Worm (Caenorhabditis elegans) whole organism, L4 larva: ENCODE data around the gene C09E7.10.

ENCODE experiments used
- F49E8.2 ChIP-seq: sonication (generic microtip); optimal IDR thresholded peaks from 2 replicates; lab custom pipeline; 2016; ENCODE audit warnings: missing compliant biosample characterization, mild to moderate bottlenecking, missing genetic modification characterization, borderline replicate concordance
- T20F7.1 ChIP-seq: fragments of 200-800 bp; sonication (Bioruptor generic); optimal IDR thresholded peaks from 2 replicates; lab custom pipeline; 2018; ENCODE audit warnings: mild to moderate bottlenecking, missing genetic modification characterization, missing compliant biosample characterization
- Y105C5A.15 ChIP-seq: fragments of 200-800 bp; sonication (Bioruptor generic); IDR thresholded peaks from 2 replicates; pipeline ENCODE4 v1.3.6; 2022; ENCODE audit warnings: missing genetic modification characterization, missing compliant biosample characterization
- Y48G9A.11 ChIP-seq: fragments of 200-800 bp; sonication (Bioruptor generic); IDR thresholded peaks from 2 replicates; pipeline ENCODE4 v1.3.6; 2022; ENCODE audit warnings: missing genetic modification reagents, missing genetic modification characterization, missing compliant biosample characterization
- aha-1 ChIP-seq: fragments of 150-350 bp; peaks from one replicate; lab custom pipeline; 2014; ENCODE audit warnings: missing biosample characterization, missing genetic modification characterization
- aly-2 ChIP-seq: sonication (generic microtip); optimal IDR thresholded peaks from 2 replicates; lab custom pipeline; 2018; ENCODE audit warnings: missing biosample characterization, missing genetic modification characterization
- arid-1 ChIP-seq: fragments of 200-800 bp; sonication (Bioruptor generic); conservative IDR thresholded peaks from 2 replicates; pipeline ENCODE4 v1.3.6; 2022; ENCODE audit warnings: missing genetic modification reagents, missing genetic modification characterization, missing compliant biosample characterization
- ceh-28 ChIP-seq: fragments of 150-350 bp; optimal IDR thresholded peaks from 2 replicates; lab custom pipeline; 2014; ENCODE audit warnings: missing biosample characterization, missing genetic modification reagents, missing genetic modification characterization
- ceh-82 ChIP-seq: sonication (generic microtip); optimal IDR thresholded peaks from 2 replicates; lab custom pipeline; 2017; ENCODE audit warnings: missing biosample characterization, missing genetic modification characterization
- ctbp-1 ChIP-seq: fragments of 200-800 bp; sonication (Bioruptor generic); IDR thresholded peaks from 2 replicates; pipeline ENCODE4 v1.3.6; 2022; ENCODE audit warnings: missing genetic modification reagents, missing genetic modification characterization, missing compliant biosample characterization
- daf-16 ChIP-seq, 3 experiments: sonication (generic microtip); optimal IDR thresholded peaks; 2 replicates each; lab custom pipeline; 2016 to 2017; ENCODE audit warnings: missing genetic modification characterization in 3 of 3, missing genetic modification reagents in 3 of 3, mild to moderate bottlenecking in 2 of 3, missing compliant biosample characterization in 2 of 3, missing biosample characterization in 1 of 3, moderate library complexity in 1 of 3
- daf-19 ChIP-seq: fragments of 200-800 bp; sonication (Bioruptor generic); conservative IDR thresholded peaks from 2 replicates; pipeline ENCODE4 v1.3.6; 2022; ENCODE audit warnings: missing genetic modification characterization, missing compliant biosample characterization
- dpl-1 ChIP-seq: fragments of 150-350 bp; optimal IDR thresholded peaks from 2 replicates; lab custom pipeline; 2014; ENCODE audit warnings: missing biosample characterization, missing genetic modification reagents, missing genetic modification characterization
- fkh-10 ChIP-seq: fragments of 150-350 bp; optimal IDR thresholded peaks from 2 replicates; lab custom pipeline; 2014; ENCODE audit warnings: missing biosample characterization, missing genetic modification reagents, missing genetic modification characterization
- fos-1 ChIP-seq: fragments of 150-350 bp; optimal IDR thresholded peaks from 2 replicates; lab custom pipeline; 2014; ENCODE audit warnings: missing biosample characterization, missing genetic modification characterization
- jun-1 ChIP-seq: fragments of 150-350 bp; optimal IDR thresholded peaks from 2 replicates; lab custom pipeline; 2014; ENCODE audit warnings: missing biosample characterization, missing genetic modification reagents, missing genetic modification characterization
- lin-38 ChIP-seq: fragments of 200-800 bp; sonication (Bioruptor generic); IDR thresholded peaks from 2 replicates; pipeline ENCODE4 v1.3.6; 2022; ENCODE audit warnings: missing genetic modification reagents, missing genetic modification characterization, missing compliant biosample characterization
- nhr-102 ChIP-seq: sonication (generic microtip); optimal IDR thresholded peaks from 2 replicates; lab custom pipeline; 2016; ENCODE audit warnings: mild to moderate bottlenecking, missing genetic modification characterization, moderate library complexity, missing compliant biosample characterization
- nhr-48 ChIP-seq: sonication (generic microtip); optimal IDR thresholded peaks from 2 replicates; lab custom pipeline; 2016; ENCODE audit warnings: mild to moderate bottlenecking, missing genetic modification characterization, missing compliant biosample characterization
- nhr-6 ChIP-seq: fragments of 150-350 bp; optimal IDR thresholded peaks from 2 replicates; lab custom pipeline; 2014; ENCODE audit warnings: missing biosample characterization, missing genetic modification characterization
- nhr-76 ChIP-seq: fragments of 150-350 bp; optimal IDR thresholded peaks from 2 replicates; lab custom pipeline; 2014; ENCODE audit warnings: missing biosample characterization, missing genetic modification characterization
- pha-4 ChIP-seq, 2 experiments: fragments of 150-350 bp in 1 of 2; fragments of 200-800 bp in 1 of 2; sonication (Bioruptor generic) in 1 of 2; IDR thresholded peaks in 1 of 2; optimal IDR thresholded peaks in 1 of 2; 2 replicates each; pipeline versions ENCODE4 v1.3.6 to Lab custom; 2014 to 2022; ENCODE audit warnings: missing genetic modification characterization in 2 of 2, missing genetic modification reagents in 2 of 2, missing biosample characterization in 1 of 2, missing compliant biosample characterization in 1 of 2
- rbr-2 ChIP-seq: sonication (generic microtip); optimal IDR thresholded peaks from 2 replicates; lab custom pipeline; 2016; ENCODE audit warnings: missing genotype, missing genetic modification characterization, missing compliant biosample characterization
- set-16 ChIP-seq: fragments of 200-800 bp; sonication (Bioruptor generic); IDR thresholded peaks from 2 replicates; pipeline ENCODE4 v1.3.6; 2022; ENCODE audit warnings: missing genetic modification reagents, missing genetic modification characterization, missing compliant biosample characterization
- skn-1 ChIP-seq: fragments of 150-350 bp; optimal IDR thresholded peaks from 2 replicates; lab custom pipeline; 2014; ENCODE audit warnings: missing biosample characterization, missing genetic modification characterization
- snpc-4 ChIP-seq: fragments of 150-350 bp; optimal IDR thresholded peaks from 2 replicates; lab custom pipeline; 2014; ENCODE audit warnings: missing biosample characterization, missing genetic modification characterization
- spr-1 ChIP-seq: sonication (generic microtip); optimal IDR thresholded peaks from 2 replicates; lab custom pipeline; 2016; ENCODE audit warnings: mild to moderate bottlenecking, missing genetic modification characterization, missing compliant biosample characterization
- unc-62 ChIP-seq, 3 experiments: fragments of 150-350 bp in 1 of 3; sonication (generic microtip); optimal IDR thresholded peaks in 2 of 3; peaks in 1 of 3; 1 replicate in 1 of 3; 2 replicates in 2 of 3; lab custom pipeline; 2014 to 2017; ENCODE audit warnings: missing biosample characterization in 3 of 3, missing genetic modification characterization in 3 of 3, missing genetic modification reagents in 3 of 3, missing genotype in 1 of 3
- zfp-3 ChIP-seq: fragments of 200-800 bp; sonication (Bioruptor generic); conservative IDR thresholded peaks from 2 replicates; pipeline ENCODE4 v1.3.6; 2022; ENCODE audit warnings: missing genetic modification reagents, missing genetic modification characterization, missing compliant biosample characterization

C09E7.10 gene

DNA sequence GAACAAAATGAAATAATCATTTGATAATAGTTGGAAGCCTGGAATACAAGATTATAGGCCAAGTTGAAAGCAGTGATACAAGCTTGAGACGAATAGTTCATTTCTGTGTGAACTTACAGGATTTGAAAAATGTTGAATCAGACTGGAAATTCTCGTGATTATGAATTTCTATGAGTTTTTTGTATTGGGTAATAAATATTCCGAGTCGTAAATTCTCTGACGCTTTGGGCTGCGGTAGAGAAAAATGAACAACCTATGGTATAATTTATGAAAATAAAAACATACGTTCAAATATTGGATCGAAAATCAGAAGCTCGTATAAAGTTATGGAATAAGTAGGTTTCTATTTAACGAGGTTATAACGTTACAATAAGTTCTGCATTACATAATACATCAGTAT is 27.0 kb downstream of the C09E7.10 start, which contains the start of gene srb-11:
TSS of gene srb-11 (minus strand) at position 101 of the 400 bp plus-strand sequence.
- TF ChIP-seq nhr-6 (tag; lab: Kevin White, UChicago): no peak
- no peak for TF ChIP-seq arid-1
- TF ChIP-seq spr-1 (tag; lab: Kevin White, UChicago): no peak
- TF ChIP-seq nhr-76 (tag; lab: Kevin White, UChicago): no peak
- TF ChIP-seq dpl-1 (GFP tag; lab: Kevin White, UChicago): no peak
- TF ChIP-seq, all 104 proteins: peak for 0

DNA sequence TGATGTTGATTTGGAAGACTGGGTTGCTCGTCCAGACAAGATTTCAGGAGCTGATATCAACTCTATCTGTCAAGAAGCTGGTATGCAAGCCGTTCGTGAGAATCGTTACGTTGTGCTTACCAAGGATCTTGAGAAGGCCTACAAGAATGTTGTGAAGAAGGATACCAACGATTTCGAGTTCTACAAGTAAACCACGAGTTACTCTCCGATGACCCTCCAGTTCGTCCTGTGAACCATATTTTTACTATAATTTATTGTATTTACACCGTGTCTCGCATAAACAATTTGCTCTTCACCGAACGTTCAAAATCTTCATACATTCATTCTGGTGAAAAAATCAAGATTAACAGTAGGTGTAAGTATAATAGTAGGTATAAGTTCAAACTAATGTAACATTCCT is 28.9 kb downstream of the C09E7.10 start:
- TF ChIP-seq ceh-28 (tag; lab: Kevin White, UChicago): no peak
- no peak for TF ChIP-seq nhr-48
- no peak for TF ChIP-seq skn-1
- no peak for TF ChIP-seq lin-38 (GFP tag; lab: Robert Waterston, UW)
- TF ChIP-seq unc-62 (GFP tag; optimal IDR thresholded peaks at IDR 0.05 in 1 of 2; lab: Kevin White, UChicago): peak in 1 of 2 experiments; percentile 90
- TF ChIP-seq unc-62 (tag; optimal IDR thresholded peaks at IDR 0.05; lab: Kevin White, UChicago): no peak
- no peak for TF ChIP-seq nhr-102
- TF ChIP-seq aly-2: no peak
- TF ChIP-seq T20F7.1: no peak
- no peak for TF ChIP-seq daf-16 (GFP tag; optimal IDR thresholded peaks at IDR 0.05; lab: Kevin White, UChicago)
- no peak for TF ChIP-seq daf-16 (tag; optimal IDR thresholded peaks at IDR 0.05; lab: Kevin White, UChicago)

DNA sequence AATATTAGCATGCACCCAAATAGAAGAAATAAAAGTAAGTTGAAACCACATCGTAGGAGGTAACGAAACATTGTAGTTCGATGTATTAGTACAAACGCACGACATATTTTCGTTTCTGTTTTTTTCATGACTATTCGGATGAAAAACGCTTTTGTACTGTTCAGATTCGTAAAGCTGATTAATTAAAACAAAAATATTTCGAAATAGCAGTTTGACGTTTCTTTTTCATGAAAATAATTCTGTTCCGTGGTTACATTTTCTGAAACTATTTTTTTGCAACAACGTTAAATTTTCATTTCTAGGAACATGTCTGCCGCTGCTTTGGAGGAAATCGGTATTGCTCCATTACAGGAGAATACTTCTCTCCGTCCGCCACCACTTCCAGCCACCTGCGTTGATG is 30.4 kb downstream of the C09E7.10 start, which contains the start of gene rpt-3:
TSS of gene rpt-3 (plus strand) at position 301 of the 400 bp plus-strand sequence.
- TF ChIP-seq jun-1 (no peak), Y48G9A.11 (0 out of 2 replicates have a peak, but pooled peaks have one; percentile 11), F49E8.2 (tag; lab: Kevin White, UChicago) (no peak), snpc-4 (no peak), set-16 (GFP tag; lab: Robert Waterston, UW) (no peak), fos-1 (tag; lab: Kevin White, UChicago) (no peak), daf-19 (GFP tag; lab: Robert Waterston, UW) (no peak), pha-4 (GFP tag; IDR thresholded peaks at IDR 0.05; lab: Robert Waterston, UW) (peak; percentile 29; the same call in 1 of the 2 replicates), pha-4 (tag; optimal IDR thresholded peaks at IDR 0.05; lab: Kevin White, UChicago) (no peak), fkh-10 (no peak)

DNA sequence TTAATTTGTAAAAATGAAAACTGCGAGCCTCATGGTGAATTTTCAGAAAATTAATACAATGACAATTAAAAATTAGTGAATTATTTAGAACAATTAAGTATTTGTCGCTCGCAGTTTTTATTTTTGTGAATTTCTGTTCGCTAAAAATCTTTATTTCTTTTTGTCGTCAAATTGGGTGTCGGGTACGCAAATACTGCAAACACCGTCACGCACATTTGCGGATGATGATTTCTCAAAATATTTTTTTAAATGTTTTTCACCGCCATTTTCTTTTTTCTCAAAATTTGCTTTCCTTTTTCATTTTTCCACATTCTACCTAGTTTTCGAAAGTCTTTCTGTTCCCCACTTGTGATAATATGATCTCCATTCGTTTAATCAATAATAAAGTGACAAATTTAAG is 30.9 kb downstream of the C09E7.10 start:
- TF ChIP-seq dpl-1 (GFP tag; lab: Kevin White, UChicago): peak; percentile 63
- TF ChIP-seq pha-4 (GFP tag; IDR thresholded peaks at IDR 0.05; lab: Robert Waterston, UW): no peak
- TF ChIP-seq pha-4 (tag; optimal IDR thresholded peaks at IDR 0.05; lab: Kevin White, UChicago): no peak
- peak; percentile 24 for TF ChIP-seq rbr-2

DNA sequence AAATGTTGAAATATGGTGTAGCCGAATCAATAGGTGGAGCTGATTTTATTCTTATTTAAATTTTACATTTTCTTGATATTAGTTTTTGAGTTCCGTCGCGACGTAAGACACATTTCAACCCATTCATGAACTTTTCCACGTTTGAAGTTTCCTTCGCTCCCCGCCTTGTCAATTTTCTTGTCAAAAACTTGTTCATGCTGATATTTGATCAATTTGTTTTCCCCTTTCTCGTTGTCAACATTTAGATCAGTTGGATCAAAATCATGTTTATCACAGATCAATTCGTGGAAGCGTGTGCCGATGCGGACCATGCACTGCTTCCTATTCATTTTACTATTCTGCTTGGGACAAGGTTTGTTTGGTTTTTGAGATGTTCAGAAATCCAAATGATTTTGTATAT is 36.9 kb downstream of the C09E7.10 start, which contains the start of gene chtb-2:
TSS of gene chtb-2 (plus strand) at position 301 of the 400 bp plus-strand sequence.
- TF ChIP-seq ceh-82 (tag; lab: Kevin White, UChicago) (no peak), ctbp-1 (GFP tag; lab: Robert Waterston, UW) (no peak), dpl-1 (GFP tag; lab: Kevin White, UChicago) (no peak), aha-1 (tag; lab: Kevin White, UChicago) (no peak)
- TF ChIP-seq, all 104 proteins: peak for 0

DNA sequence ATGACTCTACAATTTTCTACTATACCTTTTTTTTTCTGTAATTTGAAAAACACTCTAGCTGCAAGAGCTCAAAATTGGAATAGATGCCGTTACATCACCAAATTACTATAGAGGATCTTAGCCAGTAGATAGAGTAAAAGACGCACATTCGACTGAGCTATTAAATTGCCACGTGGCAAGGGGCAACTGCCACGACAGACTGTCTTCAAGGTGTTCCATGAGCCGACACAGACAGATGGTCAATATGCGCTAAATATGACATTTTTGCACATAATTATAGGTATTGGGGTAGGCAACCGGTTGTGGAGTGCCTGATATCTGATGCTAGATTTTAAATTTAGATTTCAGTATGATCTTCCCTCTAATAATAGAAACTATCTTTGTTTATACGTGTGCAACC is 40.4 kb downstream of the C09E7.10 start:
- TF ChIP-seq zfp-3 (GFP tag; lab: Robert Waterston, UW): no peak
- TF ChIP-seq aha-1 (tag; lab: Kevin White, UChicago): peak; percentile 93
- TF ChIP-seq Y105C5A.15 (GFP tag; lab: Robert Waterston, UW): no peak
- TF ChIP-seq, all 104 proteins: peak for 1
